Worm (Caenorhabditis elegans): Measurements from ENCODE around the gene C15H11.11.

The C15H11.11 gene

ce11 chrV:14426013-14426412, 10.7 kb downstream of the C15H11.11 start:
- TF ChIP-seq dmd-8 (GFP tag; IDR thresholded peaks at IDR 0.05), result no peak
- TF ChIP-seq unc-62 (GFP tag; optimal IDR thresholded peaks at IDR 0.05 in 1 of 2), result peak in 1 of 2 experiments; percentile 63
- no peak for TF ChIP-seq unc-62 (tag; optimal IDR thresholded peaks at IDR 0.05)
- no peak for TF ChIP-seq ceh-44 (GFP tag; IDR thresholded peaks at IDR 0.05)

ce11 chrV:14427069-14427825, 11.9 kb downstream of the C15H11.11 start:
- peak; percentile 30 for TF ChIP-seq aha-1 (tag)
- no peak for TF ChIP-seq ces-1 (GFP tag; optimal IDR thresholded peaks at IDR 0.05)
- peak in 1 of 2 experiments; percentile 99 for TF ChIP-seq unc-62 (GFP tag; optimal IDR thresholded peaks at IDR 0.05 in 1 of 2)
- TF ChIP-seq unc-62 (tag; optimal IDR thresholded peaks at IDR 0.05), result no peak
- TF ChIP-seq snpc-4 (tag; optimal IDR thresholded peaks at IDR 0.05), result no peak

ce11 chrV:14428865-14429264, 13.6 kb downstream of the C15H11.11 start, which contains the start of gene F23B12.1:
TSS of gene F23B12.1 (plus strand) at chrV:14429165.
- no peak for TF ChIP-seq hlh-11 (tag; optimal IDR thresholded peaks at IDR 0.05)
- peak in 1 of 2 experiments; percentile 29 for TF ChIP-seq unc-62 (GFP tag; optimal IDR thresholded peaks at IDR 0.05 in 1 of 2)
- no peak for TF ChIP-seq unc-62 (tag; optimal IDR thresholded peaks at IDR 0.05)
- no peak for TF ChIP-seq R02D3.7 (tag; optimal IDR thresholded peaks at IDR 0.05)

- TF ChIP-seq F10B5.3 (tag; optimal IDR thresholded peaks at IDR 0.05) (no peak), tag-97 (GFP tag; IDR thresholded peaks at IDR 0.05) (no peak), dmd-9 (GFP tag; IDR thresholded peaks at IDR 0.05) (no peak)
Observed at ce11 chrV:14432259-14432658, 17.0 kb downstream of the C15H11.11 start, which contains the start of gene egl-1. TSS of gene egl-1 (minus strand) at chrV:14432359.

- no peak for TF ChIP-seq lin-39 (tag; optimal IDR thresholded peaks at IDR 0.05)
- no peak for TF ChIP-seq mdl-1 (tag; optimal IDR thresholded peaks at IDR 0.05)
- no peak for TF ChIP-seq ztf-11 (tag; optimal IDR thresholded peaks at IDR 0.05)
- no peak for TF ChIP-seq dmd-9 (GFP tag; IDR thresholded peaks at IDR 0.05)
- no peak for TF ChIP-seq unc-62 (GFP tag; optimal IDR thresholded peaks at IDR 0.05 in 1 of 2)
- TF ChIP-seq unc-62 (tag; optimal IDR thresholded peaks at IDR 0.05), result no peak
- TF ChIP-seq saeg-2 (GFP tag; IDR thresholded peaks at IDR 0.05), result no peak
- no peak for TF ChIP-seq sdz-12 (GFP tag; optimal IDR thresholded peaks at IDR 0.05)
- no peak for TF ChIP-seq F49E8.2 (tag; optimal IDR thresholded peaks at IDR 0.05; ENCODE audit: borderline replicate concordance)
- TF ChIP-seq nhr-10 (tag; optimal IDR thresholded peaks at IDR 0.05), result no peak
- no peak for TF ChIP-seq nhr-111 (GFP tag; optimal IDR thresholded peaks at IDR 0.05)
- TF ChIP-seq spr-3 (GFP tag; optimal IDR thresholded peaks at IDR 0.05), result no peak
- TF ChIP-seq dmd-8 (GFP tag; IDR thresholded peaks at IDR 0.05), result no peak
- no peak for TF ChIP-seq rbr-2 (tag; optimal IDR thresholded peaks at IDR 0.05)
- TF ChIP-seq skn-1 (tag; optimal IDR thresholded peaks at IDR 0.05), result no peak
- TF ChIP-seq dpl-1 (GFP tag; optimal IDR thresholded peaks at IDR 0.05), result no peak
- no peak for TF ChIP-seq daf-8 (GFP tag; IDR thresholded peaks at IDR 0.05)
Observed at ce11 chrV:14433584-14433983, 18.3 kb downstream of the C15H11.11 start.

- TF ChIP-seq F37D6.2 (tag; optimal IDR thresholded peaks at IDR 0.05), result no peak
- TF ChIP-seq dve-1 (tag; optimal IDR thresholded peaks at IDR 0.05; ENCODE audit: insufficient read depth), result no peak
- TF ChIP-seq Y105C5A.15 (GFP tag; IDR thresholded peaks at IDR 0.05), result no peak
- TF ChIP-seq T26A8.4 (GFP tag; IDR thresholded peaks at IDR 0.05), result no peak
- TF ChIP-seq php-3 (GFP tag; IDR thresholded peaks at IDR 0.05), result no peak
- TF ChIP-seq dmd-9 (GFP tag; IDR thresholded peaks at IDR 0.05), result no peak
- no peak for TF ChIP-seq nhr-102 (tag; optimal IDR thresholded peaks at IDR 0.05)
- TF ChIP-seq ceh-44 (GFP tag; IDR thresholded peaks at IDR 0.05), result no peak
Observed at ce11 chrV:14436195-14436594, 20.9 kb downstream of the C15H11.11 start.

Data from whole organism, L4 larva.